Fruit fly (Drosophila melanogaster) whole organism, wandering third instar larva: Measurements from ENCODE around the gene CG17721.
A peak's percentile ranks its signal among the peaks of the same experiment; 100 is the strongest.

Experiments
- Abd-B ChIP-seq: fragments of >200 bp; optimal IDR thresholded peaks from 2 replicates; lab custom pipeline; 2017; ENCODE audit warnings: missing biosample characterization, missing genetic modification characterization
- CG32264 ChIP-seq: fragments of 200-800 bp; sonication (Bioruptor generic); optimal IDR thresholded peaks from 2 replicates; lab custom pipeline; 2016; ENCODE audit warnings: missing biosample characterization, missing genetic modification characterization
- CG9705 ChIP-seq: fragments of 200-800 bp; sonication (Bioruptor generic); optimal IDR thresholded peaks from 2 replicates; lab custom pipeline; 2018; ENCODE audit warnings: missing biosample characterization, mild to moderate bottlenecking, missing genetic modification characterization
- CrebA ChIP-seq: fragments of 200-800 bp; sonication (Bioruptor generic); optimal IDR thresholded peaks from 2 replicates; lab custom pipeline; 2016; ENCODE audit warnings: missing biosample characterization, mild to moderate bottlenecking, missing genetic modification characterization, borderline replicate concordance
- Dfd ChIP-seq: fragments of >200 bp; optimal IDR thresholded peaks from 2 replicates; lab custom pipeline; 2017; ENCODE audit warnings: missing biosample characterization, missing genetic modification characterization
- Dif ChIP-seq: fragments of 200-275, 200-300 bp; sonication (Bioruptor generic); optimal IDR thresholded peaks from 2 replicates; lab custom pipeline; 2018; ENCODE audit warnings: missing biosample characterization, missing genetic modification characterization; ENCODE audit not compliant: partially characterized antibody
- GATAd ChIP-seq: sonication (Bioruptor generic); optimal IDR thresholded peaks from 2 replicates; lab custom pipeline; 2016; ENCODE audit warnings: missing biosample characterization, missing genetic modification characterization
- HLH106 ChIP-seq: fragments of 200-800 bp; optimal IDR thresholded peaks from 3 replicates; lab custom pipeline; 2019; ENCODE audit warnings: missing biosample characterization, mild to moderate bottlenecking, missing genetic modification characterization, moderate library complexity
- Hnf4 ChIP-seq: fragments of 200-800 bp; sonication (Bioruptor generic); optimal IDR thresholded peaks from 2 replicates; lab custom pipeline; 2016; ENCODE audit warnings: missing biosample characterization, mild to moderate bottlenecking, missing genetic modification characterization
- Hr78 ChIP-seq: fragments of >200 bp; optimal IDR thresholded peaks from 2 replicates; lab custom pipeline; 2017; ENCODE audit warnings: missing biosample characterization, missing genetic modification characterization
- Hr83 ChIP-seq: fragments of 200-300 bp; sonication (Bioruptor generic); optimal IDR thresholded peaks from 2 replicates; lab custom pipeline; 2016; ENCODE audit warnings: missing biosample characterization, mild to moderate bottlenecking, missing genetic modification characterization, moderate library complexity; ENCODE audit not compliant: poor library complexity, severe bottlenecking
- Jra ChIP-seq: sonication (Bioruptor generic); optimal IDR thresholded peaks from 2 replicates; lab custom pipeline; 2016; ENCODE audit warnings: missing biosample characterization, missing genetic modification characterization
- Mio ChIP-seq: sonication (Bioruptor generic); optimal IDR thresholded peaks from 2 replicates; lab custom pipeline; 2016; ENCODE audit warnings: missing biosample characterization, missing genetic modification characterization
- Myc ChIP-seq: fragments of >200 bp; optimal IDR thresholded peaks from 2 replicates; lab custom pipeline; 2017
- N ChIP-seq: fragments of >200 bp; optimal IDR thresholded peaks from 2 replicates; lab custom pipeline; 2018; ENCODE audit warnings: missing biosample characterization, missing external identifiers, missing genetic modification characterization
- OdsH ChIP-seq: fragments of 200-800 bp; sonication (Bioruptor generic); optimal IDR thresholded peaks from 2 replicates; lab custom pipeline; 2016; ENCODE audit warnings: missing biosample characterization, mild to moderate bottlenecking, missing genetic modification characterization
- Rel ChIP-seq, 2 experiments: fragments of 200-800 bp; sonication (Bioruptor generic) in 1 of 2; optimal IDR thresholded peaks; 2 replicates in 1 of 2; 3 replicates in 1 of 2; lab custom pipeline; 2016 to 2019; ENCODE audit warnings: mild to moderate bottlenecking in 2 of 2, missing biosample characterization in 2 of 2, missing genetic modification characterization in 2 of 2, moderate library complexity in 1 of 2
- Sp1 ChIP-seq: fragments of 200-800 bp; sonication (Bioruptor generic); optimal IDR thresholded peaks from 3 replicates; lab custom pipeline; 2019; ENCODE audit warnings: missing biosample characterization, mild to moderate bottlenecking, missing genetic modification characterization, moderate library complexity
- Vsx2 ChIP-seq: fragments of 200-300, 225-300 bp; sonication (Bioruptor generic); optimal IDR thresholded peaks from 2 replicates; lab custom pipeline; 2018; ENCODE audit warnings: missing biosample characterization, missing genetic modification characterization; ENCODE audit not compliant: partially characterized antibody
- br ChIP-seq: fragments of 200-800 bp; sonication (Bioruptor generic); optimal IDR thresholded peaks from 2 replicates; lab custom pipeline; 2016; ENCODE audit warnings: missing biosample characterization, missing genetic modification characterization
- brk ChIP-seq: fragments of 200-800 bp; sonication (Bioruptor generic); optimal IDR thresholded peaks from 2 replicates; lab custom pipeline; 2016; ENCODE audit warnings: missing biosample characterization, mild to moderate bottlenecking, missing genetic modification characterization
- dl ChIP-seq, 2 experiments: fragments of 175-275, 200-275 bp in 1 of 2; fragments of 200-275 bp in 1 of 2; sonication (Bioruptor generic); optimal IDR thresholded peaks; lab custom pipeline; 2018; ENCODE audit warnings: mild to moderate bottlenecking in 2 of 2, missing biosample characterization in 2 of 2, missing genetic modification characterization in 2 of 2, moderate library complexity in 2 of 2; ENCODE audit not compliant: partially characterized antibody in 2 of 2, insufficient read depth in 1 of 2
- dmrt93B ChIP-seq: fragments of 200-800 bp; sonication (Bioruptor generic); optimal IDR thresholded peaks from 2 replicates; lab custom pipeline; 2018; ENCODE audit warnings: missing biosample characterization, mild to moderate bottlenecking, missing genetic modification characterization
- dsf ChIP-seq: sonication (Bioruptor generic); optimal IDR thresholded peaks from 2 replicates; lab custom pipeline; 2016; ENCODE audit warnings: missing biosample characterization, missing genetic modification characterization, borderline replicate concordance
- ey ChIP-seq: fragments of 200-800 bp; sonication (Bioruptor generic); optimal IDR thresholded peaks from 2 replicates; lab custom pipeline; 2016; ENCODE audit warnings: missing biosample characterization, missing genetic modification characterization
- foxo ChIP-seq, 2 experiments: fragments of 200-800 bp; sonication (Bioruptor generic); optimal IDR thresholded peaks; 2 replicates in 1 of 2; 3 replicates in 1 of 2; lab custom pipeline; 2016 to 2017; ENCODE audit warnings: missing biosample characterization in 2 of 2, missing genetic modification characterization in 2 of 2
- fru ChIP-seq: fragments of 200-800 bp; sonication (Bioruptor generic); optimal IDR thresholded peaks from 3 replicates; lab custom pipeline; 2016; ENCODE audit warnings: missing biosample characterization, mild to moderate bottlenecking, missing genetic modification characterization
- h ChIP-seq: fragments of 200-800 bp; sonication (Bioruptor generic); optimal IDR thresholded peaks from 3 replicates; lab custom pipeline; 2016; ENCODE audit warnings: missing biosample characterization, mild to moderate bottlenecking, missing genetic modification characterization
- jim ChIP-seq: fragments of 175-275, 200-325 bp; sonication (Bioruptor generic); optimal IDR thresholded peaks from 2 replicates; lab custom pipeline; 2016; ENCODE audit warnings: missing biosample characterization, mild to moderate bottlenecking, missing genetic modification characterization
- lola ChIP-seq: fragments of >200 bp; optimal IDR thresholded peaks from 2 replicates; lab custom pipeline; 2017; ENCODE audit warnings: missing biosample characterization, missing genetic modification characterization
- pan ChIP-seq: fragments of >200 bp; optimal IDR thresholded peaks from 2 replicates; lab custom pipeline; 2017
- psq ChIP-seq: fragments of 200-800 bp; sonication (Bioruptor generic); optimal IDR thresholded peaks from 3 replicates; lab custom pipeline; 2017; ENCODE audit warnings: missing biosample characterization, mild to moderate bottlenecking, missing genetic modification characterization, moderate library complexity
- rgr ChIP-seq: fragments of 200-800 bp; sonication (Bioruptor generic); optimal IDR thresholded peaks from 3 replicates; lab custom pipeline; 2016; ENCODE audit warnings: missing biosample characterization, mild to moderate bottlenecking, missing genetic modification characterization
- sage ChIP-seq: fragments of 200-800 bp; sonication (Bioruptor generic); optimal IDR thresholded peaks from 2 replicates; lab custom pipeline; 2016; ENCODE audit warnings: missing biosample characterization, mild to moderate bottlenecking, missing genetic modification characterization
- sv ChIP-seq: fragments of 200-800 bp; sonication (Bioruptor generic); optimal IDR thresholded peaks from 3 replicates; lab custom pipeline; 2016; ENCODE audit warnings: missing biosample characterization, missing genetic modification characterization
- tai ChIP-seq: sonication (Bioruptor generic); optimal IDR thresholded peaks from 2 replicates; lab custom pipeline; 2016; ENCODE audit warnings: missing biosample characterization, missing genetic modification characterization
- usp ChIP-seq: fragments of >200 bp; optimal IDR thresholded peaks from 2 replicates; lab custom pipeline; 2017; ENCODE audit warnings: missing biosample characterization, missing genetic modification characterization
- woc ChIP-seq: sonication (Bioruptor generic); optimal IDR thresholded peaks from 2 replicates; lab custom pipeline; 2016; ENCODE audit warnings: missing biosample characterization, mild to moderate bottlenecking, missing genetic modification characterization

Gene CG17721

dm6 chr3R:11216156-11216630 lies 18.7 kb upstream of the CG17721 start, which contains the start of the genes RpS25 and CG4820:
RpS25 (minus strand) TSS chr3R:11216287.
CG4820 (plus strand) TSS chr3R:11216535.
- peak; percentile 56 for TF ChIP-seq CG32264 (GFP tag; lab: Kevin White, UChicago)
- TF ChIP-seq Mio (GFP tag; lab: Kevin White, UChicago) = peak; percentile 77
- no peak for TF ChIP-seq dl (GFP tag; optimal IDR thresholded peaks at IDR 0.05; lab: Kevin White, UChicago; ENCODE audit: insufficient read depth in 1 of 2, partially characterized antibody in 2 of 2)
- TF ChIP-seq h (GFP tag; lab: Kevin White, UChicago) = peak; percentile 89
- TF ChIP-seq Jra = peak; percentile 78
- no peak for TF ChIP-seq lola (GFP tag; lab: Kevin White, UChicago)
- peak; percentile 60 for TF ChIP-seq Myc (lab: Kevin White, UChicago)
- TF ChIP-seq Dfd = no peak
- peak; percentile 52 for TF ChIP-seq Dif (GFP tag; lab: Kevin White, UChicago)
- TF ChIP-seq tai (GFP tag; lab: Kevin White, UChicago) = no peak
- TF ChIP-seq pan = no peak
- TF ChIP-seq HLH106 (tag; lab: Kevin White, UChicago) = peak; percentile 83
- TF ChIP-seq GATAd = no peak
- TF ChIP-seq Hnf4 (GFP tag; lab: Kevin White, UChicago) = peak; percentile 52
- peak; percentile 93 for TF ChIP-seq rgr (GFP tag; lab: Kevin White, UChicago)
- TF ChIP-seq foxo (GFP tag; optimal IDR thresholded peaks at IDR 0.05; lab: Kevin White, UChicago) = peak in 1 of 2 experiments; percentile 78
- no peak for TF ChIP-seq Hr78 (GFP tag; lab: Kevin White, UChicago)
- TF ChIP-seq fru (GFP tag; lab: Kevin White, UChicago) = peak; percentile 83
- TF ChIP-seq sage (GFP tag; lab: Kevin White, UChicago) = no peak
- no peak for TF ChIP-seq jim
- peak; percentile 12 for TF ChIP-seq woc (GFP tag; lab: Kevin White, UChicago)
- TF ChIP-seq N (GFP tag; lab: Kevin White, UChicago) = no peak
- peak; percentile 89 for TF ChIP-seq Sp1 (GFP tag; lab: Kevin White, UChicago)
- TF ChIP-seq Hr83 (GFP tag; lab: Kevin White, UChicago) = peak; percentile 93
- TF ChIP-seq dmrt93B (GFP tag; lab: Kevin White, UChicago) = peak; percentile 95
- peak; percentile 88 for TF ChIP-seq br (GFP tag; lab: Kevin White, UChicago)
- peak; percentile 69 for TF ChIP-seq ey (GFP tag; lab: Kevin White, UChicago)
- TF ChIP-seq Abd-B (GFP tag; lab: Kevin White, UChicago) = no peak
- no peak for TF ChIP-seq brk
- TF ChIP-seq OdsH (GFP tag; lab: Kevin White, UChicago) = peak; percentile 82
- TF ChIP-seq Vsx2 (GFP tag; lab: Kevin White, UChicago) = peak; percentile 95
- peak; percentile 18 for TF ChIP-seq dsf (GFP tag; lab: Kevin White, UChicago)
- peak; percentile 82 for TF ChIP-seq sv (GFP tag; lab: Kevin White, UChicago)
- no peak for TF ChIP-seq Rel (GFP tag; optimal IDR thresholded peaks at IDR 0.05; lab: Kevin White, UChicago)
- peak; percentile 61 for TF ChIP-seq Rel (tag; optimal IDR thresholded peaks at IDR 0.05; lab: Kevin White, UChicago)
- TF ChIP-seq CG9705 (GFP tag; lab: Kevin White, UChicago) = peak; percentile 91
- no peak for TF ChIP-seq usp
- TF ChIP-seq CrebA (GFP tag; lab: Kevin White, UChicago) = no peak
- TF ChIP-seq psq (GFP tag; lab: Kevin White, UChicago) = peak; percentile 63

- TF ChIP-seq pan = no peak
- TF ChIP-seq h (GFP tag; lab: Kevin White, UChicago) = peak; percentile 8
- TF ChIP-seq Hr83 (GFP tag; lab: Kevin White, UChicago) = peak; percentile 46
- TF ChIP-seq psq (GFP tag; lab: Kevin White, UChicago) = no peak
- TF ChIP-seq woc (GFP tag; lab: Kevin White, UChicago) = peak; percentile 64
- TF ChIP-seq, all 38 proteins: peak for 3
These were observed 15.1 kb upstream of the CG17721 start, which contains the start of gene CG6689 for dm6 chr3R:11219883-11220282. CG6689 (minus strand) TSS chr3R:11220064.
